Fruit fly (Drosophila melanogaster) whole organism, pupa: ENCODE data around the gene CG32813.

Experiments used
- CG12605 ChIP-seq: fragments of 200-800 bp; sonication (Bioruptor generic); IDR thresholded peaks from 2 replicates; pipeline ENCODE4 v1.3.6; 2022; ENCODE audit warnings: missing biosample characterization, missing genetic modification characterization
- CG15710 ChIP-seq: fragments of 200-800 bp; sonication (Bioruptor generic); optimal IDR thresholded peaks from 2 replicates; lab custom pipeline; 2018; ENCODE audit warnings: missing biosample characterization, mild to moderate bottlenecking, missing genetic modification characterization, moderate library complexity
- CG17806 ChIP-seq: fragments of 200-800 bp; sonication (Bioruptor generic); optimal IDR thresholded peaks from 2 replicates; lab custom pipeline; 2018; ENCODE audit warnings: missing biosample characterization, mild to moderate bottlenecking, missing genetic modification characterization, moderate library complexity
- CG34367 ChIP-seq: fragments of 200-800 bp; sonication (Bioruptor generic); optimal IDR thresholded peaks from 2 replicates; lab custom pipeline; 2018; ENCODE audit warnings: missing biosample characterization, mild to moderate bottlenecking, missing genetic modification characterization
- D1 ChIP-seq: fragments of 200-800 bp; sonication (Bioruptor generic); optimal IDR thresholded peaks from 2 replicates; lab custom pipeline; 2018; ENCODE audit warnings: missing biosample characterization, mild to moderate bottlenecking, missing genetic modification characterization, moderate library complexity
- Pif1B ChIP-seq: fragments of 200-800 bp; sonication (Bioruptor generic); optimal IDR thresholded peaks from 3 replicates; lab custom pipeline; 2016; ENCODE audit warnings: missing biosample characterization, missing genetic modification characterization
- fd96Ca ChIP-seq: fragments of 200-800 bp; sonication (Bioruptor generic); IDR thresholded peaks from 3 replicates; pipeline ENCODE4 v1.3.6; 2022; ENCODE audit warnings: missing biosample characterization, missing genetic modification characterization

- TF ChIP-seq D1 (tag; lab: Kevin White, UChicago), result no peak
- TF ChIP-seq fd96Ca (GFP tag; lab: Robert Waterston, UW), result no peak
- no peak for TF ChIP-seq Pif1B (GFP tag; lab: Kevin White, UChicago)
- TF ChIP-seq CG17806 (tag; lab: Kevin White, UChicago), result no peak
- no peak for TF ChIP-seq CG34367 (tag; lab: Kevin White, UChicago)
- TF ChIP-seq CG12605, result no peak
- no peak for TF ChIP-seq CG15710 (tag; lab: Kevin White, UChicago)
These were observed 33.6 kb downstream of the CG32813 start for dm6 chrX:1414269-1414668.
